Fruit fly (Drosophila melanogaster) whole organism, embryonic: Measurements from ENCODE around the gene Lgr1.

Source experiments
- CG16813 ChIP-seq: fragments of 200-800 bp; sonication (Bioruptor generic); IDR thresholded peaks from 3 replicates; pipeline ENCODE4 v1.3.6; 2022; ENCODE audit warnings: missing biosample characterization, missing genetic modification characterization; ENCODE audit not compliant: partially characterized antibody
- CG17186 ChIP-seq: fragments of 200-800 bp; sonication (Bioruptor generic); optimal IDR thresholded peaks from 3 replicates; lab custom pipeline; 2017; ENCODE audit warnings: missing biosample characterization, missing genetic modification reagents, missing genetic modification characterization
- CG17385 ChIP-seq: fragments of 200-800 bp; sonication (Bioruptor generic); optimal IDR thresholded peaks from 3 replicates; lab custom pipeline; 2018; ENCODE audit warnings: missing biosample characterization, mild to moderate bottlenecking, missing genetic modification characterization
- CG34422 ChIP-seq: fragments of 200-800 bp; sonication (Bioruptor generic); IDR thresholded peaks from 3 replicates; pipeline ENCODE4 v1.3.6; 2022; ENCODE audit warnings: missing biosample characterization, missing genetic modification characterization
- CG9817 ChIP-seq: fragments of 200-800 bp; sonication (Bioruptor generic); optimal IDR thresholded peaks from 2 replicates; lab custom pipeline; 2018; ENCODE audit warnings: missing biosample characterization, mild to moderate bottlenecking, missing genetic modification characterization, moderate library complexity
- Tbp ChIP-seq: fragments of >200 bp; optimal IDR thresholded peaks from 2 replicates; lab custom pipeline; 2018; ENCODE audit warnings: missing biosample characterization, missing genetic modification characterization
- kah ChIP-seq: fragments of 200-800 bp; sonication (Bioruptor generic); optimal IDR thresholded peaks from 2 replicates; lab custom pipeline; 2018; ENCODE audit warnings: missing biosample characterization, mild to moderate bottlenecking, missing genetic modification characterization

DNA sequence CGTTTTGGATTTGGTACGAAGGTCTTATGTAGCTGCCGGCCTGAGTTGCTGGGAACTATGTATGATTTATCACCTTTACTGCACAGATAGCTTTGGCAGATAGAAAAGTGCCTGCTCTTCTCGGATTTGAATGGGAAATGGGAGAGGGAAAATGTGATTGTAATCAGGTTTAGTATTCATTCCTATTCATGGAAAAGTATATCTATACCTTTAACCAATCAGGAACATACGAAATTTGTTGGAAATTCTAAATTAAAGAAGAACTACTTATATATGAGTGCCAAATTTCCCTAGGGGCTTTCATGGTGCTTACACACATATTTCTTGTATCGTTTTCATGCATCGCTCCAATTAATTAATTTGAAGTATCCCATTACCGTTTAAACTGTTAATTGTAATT, 614 bp upstream of the Lgr1 start, which contains the start of gene Atg8b:
- TF ChIP-seq CG17385 (GFP tag; lab: Kevin White, UChicago) (no peak), CG16813 (GFP tag; lab: Robert Waterston, UW) (no peak), kah (GFP tag; lab: Kevin White, UChicago) (no peak), CG9817 (tag; lab: Kevin White, UChicago) (no peak), Tbp (GFP tag; lab: Kevin White, UChicago) (no peak), CG17186 (GFP tag; lab: Kevin White, UChicago) (no peak), CG34422 (no peak)
